2 fruit fly cellular contexts compared by ENCODE assay signal in the genomic region with DNA sequence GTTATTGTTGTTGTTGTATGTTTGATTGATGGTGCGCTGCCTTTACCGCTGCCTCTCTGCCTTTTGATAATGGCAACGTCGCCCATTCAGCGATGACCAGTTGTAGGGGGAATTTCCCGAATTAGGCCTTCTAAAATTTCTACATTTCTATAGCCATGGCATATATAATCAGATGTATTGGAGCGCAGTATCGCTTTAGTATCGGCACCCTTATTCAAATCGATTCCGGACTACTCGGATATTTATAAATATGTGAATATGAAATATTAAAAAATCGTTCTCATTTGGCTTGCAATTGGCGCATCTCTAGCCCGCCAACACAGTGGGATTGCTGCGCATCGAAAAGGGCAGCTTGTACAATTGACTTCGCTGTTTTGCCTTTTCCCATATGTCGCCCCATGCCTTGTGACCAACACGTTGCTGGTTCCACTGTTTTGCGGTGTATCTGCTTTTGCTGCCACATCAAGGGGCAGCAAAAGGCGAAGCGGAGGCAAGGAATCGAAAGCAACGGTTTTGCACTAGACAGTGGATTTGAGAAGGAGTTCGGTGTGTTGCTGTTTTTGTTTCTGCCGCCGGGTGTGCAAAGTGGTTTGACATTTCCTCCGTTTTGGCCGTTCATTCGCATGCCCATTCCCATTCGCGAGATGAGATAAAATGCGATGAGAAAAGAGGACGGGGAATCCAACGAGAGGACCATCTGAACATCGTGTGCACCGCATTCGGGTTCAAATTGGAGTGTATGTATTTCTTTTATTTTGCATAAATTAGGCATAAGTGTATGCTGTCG.
TF ChIP-seq lines count a peak whose summit lies in the region.

No protein-coding gene starts in this region.

TF ChIP-seq in whole organism, embryonic, 481 proteins besides CTCF, POLR2A, EP300 and RAD21 (continued from another document and continues in another):
- peak; percentile 64; the same call in 1 of the 2 replicates for TF ChIP-seq Atf6 (GFP tag; IDR thresholded peaks at IDR 0.05; lab: Robert Waterston, UW)
- peak in 1 of 3 experiments; percentile 42 for TF ChIP-seq lola (GFP tag; optimal IDR thresholded peaks at IDR 0.05; lab: Kevin White, UChicago)
- peak; percentile 63; the same call in 1 of the 2 replicates for TF ChIP-seq sob (GFP tag; IDR thresholded peaks at IDR 0.05; lab: Robert Waterston, UW)
- no peak for TF ChIP-seq CG31441 (GFP tag; IDR thresholded peaks at IDR 0.05; lab: Robert Waterston, UW)
- peak; percentile 61 for TF ChIP-seq CG14014 (GFP tag; IDR thresholded peaks at IDR 0.05; lab: Robert Waterston, UW)
- TF ChIP-seq C15 (GFP tag; IDR thresholded peaks at IDR 0.05; lab: Robert Waterston, UW): no peak
- no peak for TF ChIP-seq Elba2 (GFP tag; optimal IDR thresholded peaks at IDR 0.05; lab: Kevin White, UChicago)
- TF ChIP-seq CG31388 (GFP tag; optimal IDR thresholded peaks at IDR 0.05; lab: Kevin White, UChicago): no peak
- TF ChIP-seq CG1647 (GFP tag; optimal IDR thresholded peaks at IDR 0.05; lab: Kevin White, UChicago): peak; percentile 32
- no peak for TF ChIP-seq p53 (GFP tag; optimal IDR thresholded peaks at IDR 0.05; lab: Kevin White, UChicago)
- TF ChIP-seq dati (GFP tag; IDR thresholded peaks at IDR 0.05; lab: Robert Waterston, UW): peak; percentile 47; the same call in 1 of the 2 replicates
- no peak for TF ChIP-seq sna (GFP tag; IDR thresholded peaks at IDR 0.05; lab: Robert Waterston, UW; ENCODE audit: partially characterized antibody)
- TF ChIP-seq Ravus (GFP tag; IDR thresholded peaks at IDR 0.05; lab: Robert Waterston, UW): no peak
- peak; percentile 44 for TF ChIP-seq fd96Cb (tag; optimal IDR thresholded peaks at IDR 0.05; lab: Kevin White, UChicago)
- TF ChIP-seq Dip2 (GFP tag; IDR thresholded peaks at IDR 0.05; lab: Robert Waterston, UW): no peak
- no peak for TF ChIP-seq Optix (GFP tag; IDR thresholded peaks at IDR 0.05; lab: Robert Waterston, UW)
- TF ChIP-seq Myb (GFP tag; optimal IDR thresholded peaks at IDR 0.05; lab: Kevin White, UChicago): peak; percentile 3
- TF ChIP-seq CG17912 (GFP tag; optimal IDR thresholded peaks at IDR 0.05; lab: Kevin White, UChicago): no peak
- peak; percentile 31 for TF ChIP-seq CG13775 (GFP tag; optimal IDR thresholded peaks at IDR 0.05; lab: Kevin White, UChicago)
- peak; percentile 55; the same call in 1 of the 3 replicates for TF ChIP-seq Mrtf (GFP tag; IDR thresholded peaks at IDR 0.05; lab: Robert Waterston, UW)
- peak; percentile 48 for TF ChIP-seq tup (GFP tag; optimal IDR thresholded peaks at IDR 0.05; lab: Kevin White, UChicago)
- peak; percentile 78 for TF ChIP-seq Fer1 (GFP tag; optimal IDR thresholded peaks at IDR 0.05; lab: Kevin White, UChicago)
- peak; percentile 30 for TF ChIP-seq sima (GFP tag; optimal IDR thresholded peaks at IDR 0.05; lab: Kevin White, UChicago)
- peak; percentile 54 for TF ChIP-seq CG15011 (GFP tag; optimal IDR thresholded peaks at IDR 0.05; lab: Kevin White, UChicago)
- no peak for TF ChIP-seq Lim3 (GFP tag; IDR thresholded peaks at IDR 0.05; lab: Robert Waterston, UW)
- peak; percentile 21 for TF ChIP-seq CG34376 (GFP tag; optimal IDR thresholded peaks at IDR 0.05; lab: Kevin White, UChicago)
- TF ChIP-seq sens-2 (GFP tag; IDR thresholded peaks at IDR 0.05; lab: Robert Waterston, UW): no peak
- TF ChIP-seq NC2α (GFP tag; optimal IDR thresholded peaks at IDR 0.05; lab: Kevin White, UChicago): no peak
- peak; percentile 84 for TF ChIP-seq lab (GFP tag; optimal IDR thresholded peaks at IDR 0.05; lab: Kevin White, UChicago)
- TF ChIP-seq CG11695 (GFP tag; IDR thresholded peaks at IDR 0.05; lab: Robert Waterston, UW): 0 out of 3 replicates have a peak, but pooled peaks have one; percentile 46
- TF ChIP-seq dpn (GFP tag; optimal IDR thresholded peaks at IDR 0.05; lab: Kevin White, UChicago): peak; percentile 63 to 67
- no peak for TF ChIP-seq Dll (GFP tag; IDR thresholded peaks at IDR 0.05; lab: Robert Waterston, UW; ENCODE audit: partially characterized antibody)
- peak; percentile 31 for TF ChIP-seq chn (GFP tag; optimal IDR thresholded peaks at IDR 0.05; lab: Kevin White, UChicago)
- TF ChIP-seq CG15073 (GFP tag; optimal IDR thresholded peaks at IDR 0.05; lab: Kevin White, UChicago): no peak
- TF ChIP-seq Side (GFP tag; optimal IDR thresholded peaks at IDR 0.05; lab: Kevin White, UChicago): no peak
- TF ChIP-seq ATbp (GFP tag; optimal IDR thresholded peaks at IDR 0.05; lab: Kevin White, UChicago): peak; percentile 50
- no peak for TF ChIP-seq grn (GFP tag; optimal IDR thresholded peaks at IDR 0.05; lab: Kevin White, UChicago)
- peak; percentile 66 for TF ChIP-seq CG3407 (GFP tag; optimal IDR thresholded peaks at IDR 0.05; lab: Kevin White, UChicago)
- TF ChIP-seq chinmo (GFP tag; IDR thresholded peaks at IDR 0.05; lab: Robert Waterston, UW; ENCODE audit: partially characterized antibody): no peak
- 0 out of 3 replicates have a peak, but pooled peaks have one; percentile 48 for TF ChIP-seq B-H1 (GFP tag; IDR thresholded peaks at IDR 0.05; lab: Robert Waterston, UW)
- peak; percentile 8; the same call in 1 of the 2 replicates for TF ChIP-seq CG1024 (GFP tag; IDR thresholded peaks at IDR 0.05; lab: Robert Waterston, UW)
- TF ChIP-seq gem (tag; optimal IDR thresholded peaks at IDR 0.05; lab: Kevin White, UChicago): peak; percentile 73
- peak; percentile 70 for TF ChIP-seq Xrp1 (GFP tag; IDR thresholded peaks at IDR 0.05; lab: Robert Waterston, UW)
- no peak for TF ChIP-seq CG15269 (tag; optimal IDR thresholded peaks at IDR 0.05; lab: Kevin White, UChicago)
- no peak for TF ChIP-seq slou (GFP tag; optimal IDR thresholded peaks at IDR 0.05; lab: Kevin White, UChicago)
- no peak for TF ChIP-seq CG5953 (GFP tag; IDR thresholded peaks at IDR 0.05; lab: Robert Waterston, UW)
- TF ChIP-seq CG17359 (tag; optimal IDR thresholded peaks at IDR 0.05; lab: Kevin White, UChicago): peak; percentile 60
- 0 out of 2 replicates have a peak, but pooled peaks have one; percentile 21 for TF ChIP-seq CG10959 (GFP tag; IDR thresholded peaks at IDR 0.05; lab: Robert Waterston, UW)
- peak; percentile 16 for TF ChIP-seq vfl (GFP tag; optimal IDR thresholded peaks at IDR 0.05; lab: Kevin White, UChicago)
- TF ChIP-seq tna (GFP tag; IDR thresholded peaks at IDR 0.05; lab: Robert Waterston, UW; ENCODE audit: partially characterized antibody): no peak
- TF ChIP-seq mam (GFP tag; optimal IDR thresholded peaks at IDR 0.05; lab: Kevin White, UChicago): peak; percentile 60
- TF ChIP-seq slp2 (GFP tag; optimal IDR thresholded peaks at IDR 0.05; lab: Kevin White, UChicago): peak; percentile 8
- peak; percentile 76 for TF ChIP-seq Rfx (GFP tag; IDR thresholded peaks at IDR 0.05; lab: Robert Waterston, UW)
- TF ChIP-seq CG33557 (GFP tag; optimal IDR thresholded peaks at IDR 0.05; lab: Kevin White, UChicago): no peak
- peak; percentile 1 for TF ChIP-seq crc (GFP tag; optimal IDR thresholded peaks at IDR 0.05; lab: Kevin White, UChicago)
- TF ChIP-seq CG4707 (GFP tag; optimal IDR thresholded peaks at IDR 0.05; lab: Kevin White, UChicago): peak; percentile 71
- peak; percentile 44 to 70 for TF ChIP-seq Hr51 (GFP tag; optimal IDR thresholded peaks at IDR 0.05; lab: Kevin White, UChicago)
- peak; percentile 54 for TF ChIP-seq kay (GFP tag; optimal IDR thresholded peaks at IDR 0.05; lab: Kevin White, UChicago)
- TF ChIP-seq CG8478 (optimal IDR thresholded peaks at IDR 0.05; lab: Kevin White, UChicago): no peak
- TF ChIP-seq CG18764 (GFP tag; optimal IDR thresholded peaks at IDR 0.05; lab: Kevin White, UChicago): peak; percentile 34

TF ChIP-seq in whole organism, prepupa, 60 proteins besides CTCF, POLR2A, EP300 and RAD21 (continued from another document):
- TF ChIP-seq fkh (GFP tag; optimal IDR thresholded peaks at IDR 0.05; lab: Kevin White, UChicago): no peak
- TF ChIP-seq Hr4 (GFP tag; optimal IDR thresholded peaks at IDR 0.05; lab: Kevin White, UChicago): peak; percentile 90
- peak; percentile 91 for TF ChIP-seq Eip75B (GFP tag; optimal IDR thresholded peaks at IDR 0.05; lab: Kevin White, UChicago)
- TF ChIP-seq cyc (GFP tag; optimal IDR thresholded peaks at IDR 0.05; lab: Kevin White, UChicago): peak; percentile 86
- TF ChIP-seq net (GFP tag; optimal IDR thresholded peaks at IDR 0.05; lab: Kevin White, UChicago): peak; percentile 87
- TF ChIP-seq salr (GFP tag; optimal IDR thresholded peaks at IDR 0.05; lab: Kevin White, UChicago): peak; percentile 87 to 94
- TF ChIP-seq CG3919 (GFP tag; optimal IDR thresholded peaks at IDR 0.05; lab: Kevin White, UChicago): peak; percentile 92
- no peak for TF ChIP-seq Hr38 (GFP tag; optimal IDR thresholded peaks at IDR 0.05; lab: Kevin White, UChicago)
- TF ChIP-seq CG1621 (tag; optimal IDR thresholded peaks at IDR 0.05; lab: Kevin White, UChicago): peak; percentile 86
- TF ChIP-seq CG15336 (GFP tag; IDR thresholded peaks at IDR 0.05; lab: Robert Waterston, UW): peak; percentile 71
- TF ChIP-seq CG11762 (GFP tag; optimal IDR thresholded peaks at IDR 0.05; lab: Kevin White, UChicago; ENCODE audit: insufficient read depth): peak; percentile 84
